Worm (Caenorhabditis elegans) whole organism, late embryonic: ENCODE measurements around the gene F54H12.7.

Experiments used
- C38D4.7 ChIP-seq: fragments of 200-800 bp; sonication (Bioruptor generic); optimal IDR thresholded peaks from 2 replicates; lab custom pipeline; 2018; ENCODE audit warnings: mild to moderate bottlenecking, missing genetic modification characterization, moderate library complexity, missing compliant biosample characterization
- F13H6.1 ChIP-seq: sonication (generic microtip); optimal IDR thresholded peaks from 2 replicates; lab custom pipeline; 2016; ENCODE audit warnings: missing genetic modification characterization, missing compliant biosample characterization
- K02D7.2 ChIP-seq: sonication (generic microtip); optimal IDR thresholded peaks from 2 replicates; lab custom pipeline; 2017; ENCODE audit warnings: mild to moderate bottlenecking, missing genetic modification characterization, missing compliant biosample characterization
- K09A11.1 ChIP-seq: sonication (generic microtip); optimal IDR thresholded peaks from 2 replicates; lab custom pipeline; 2017; ENCODE audit warnings: antibody characterized with exemption, mild to moderate bottlenecking, missing genetic modification characterization, missing compliant biosample characterization; ENCODE audit not compliant: insufficient read depth
- Y22D7AL.16 ChIP-seq: sonication (generic microtip); optimal IDR thresholded peaks from 2 replicates; lab custom pipeline; 2016; ENCODE audit warnings: missing genetic modification characterization, missing compliant biosample characterization
- ahr-1 ChIP-seq: sonication (generic microtip); optimal IDR thresholded peaks from 2 replicates; lab custom pipeline; 2016; ENCODE audit warnings: missing genetic modification characterization, missing compliant biosample characterization
- ceh-18 ChIP-seq: sonication (generic microtip); optimal IDR thresholded peaks from 2 replicates; lab custom pipeline; 2016; ENCODE audit warnings: missing genetic modification characterization, missing compliant biosample characterization
- ceh-22 ChIP-seq: sonication (generic microtip); optimal IDR thresholded peaks from 2 replicates; lab custom pipeline; 2017; ENCODE audit warnings: missing biosample characterization, missing genetic modification characterization
- ceh-24 ChIP-seq: sonication (generic microtip); optimal IDR thresholded peaks from 2 replicates; lab custom pipeline; 2016; ENCODE audit warnings: mild to moderate bottlenecking, missing genetic modification characterization, missing compliant biosample characterization
- ceh-31 ChIP-seq: sonication (generic microtip); optimal IDR thresholded peaks from 2 replicates; lab custom pipeline; 2016; ENCODE audit warnings: missing genetic modification characterization, missing compliant biosample characterization
- ceh-34 ChIP-seq: sonication (generic microtip); optimal IDR thresholded peaks from 2 replicates; lab custom pipeline; 2016; ENCODE audit warnings: mild to moderate bottlenecking, missing genetic modification characterization, missing compliant biosample characterization
- ceh-45 ChIP-seq: fragments of 200-800 bp; sonication (Bioruptor generic); IDR thresholded peaks from 2 replicates; pipeline ENCODE4 v1.3.6; 2022; ENCODE audit warnings: missing genetic modification reagents, missing genetic modification characterization, missing compliant biosample characterization
- ceh-48 ChIP-seq: sonication (generic microtip); optimal IDR thresholded peaks from 2 replicates; lab custom pipeline; 2016; ENCODE audit warnings: missing genetic modification characterization, inconsistent platforms, missing compliant biosample characterization
- ceh-6 ChIP-seq: fragments of 200-800 bp; sonication (Bioruptor generic); optimal IDR thresholded peaks from 2 replicates; lab custom pipeline; 2018; ENCODE audit warnings: mild to moderate bottlenecking, missing genetic modification characterization, missing compliant biosample characterization
- che-1 ChIP-seq: sonication (generic microtip); optimal IDR thresholded peaks from 2 replicates; lab custom pipeline; 2016; ENCODE audit warnings: mild to moderate bottlenecking, missing genetic modification characterization, missing compliant biosample characterization
- dmd-4 ChIP-seq: sonication (generic microtip); optimal IDR thresholded peaks from 2 replicates; lab custom pipeline; 2016; ENCODE audit warnings: borderline replicate concordance, missing genetic modification characterization, missing compliant biosample characterization
- dve-1 ChIP-seq: sonication (generic microtip); optimal IDR thresholded peaks from 2 replicates; lab custom pipeline; 2017; ENCODE audit warnings: antibody characterized with exemption, mild to moderate bottlenecking, missing genetic modification characterization, missing compliant biosample characterization
- elt-4 ChIP-seq: sonication (generic microtip); optimal IDR thresholded peaks from 2 replicates; lab custom pipeline; 2016; ENCODE audit warnings: missing genetic modification characterization, missing compliant biosample characterization
- eyg-1 ChIP-seq: sonication (generic microtip); optimal IDR thresholded peaks from 2 replicates; lab custom pipeline; 2016; ENCODE audit warnings: missing genotype, missing genetic modification characterization, missing compliant biosample characterization
- fax-1 ChIP-seq: sonication (generic microtip); optimal IDR thresholded peaks from 2 replicates; lab custom pipeline; 2016; ENCODE audit warnings: missing genotype, missing genetic modification characterization, missing compliant biosample characterization
- fkh-10 ChIP-seq: fragments of 150-350 bp; optimal IDR thresholded peaks from 2 replicates; lab custom pipeline; 2014; ENCODE audit warnings: missing biosample characterization, missing genetic modification reagents, missing genetic modification characterization
- gmeb-2 ChIP-seq: sonication (generic microtip); optimal IDR thresholded peaks from 2 replicates; lab custom pipeline; 2016; ENCODE audit warnings: missing genetic modification characterization, inconsistent platforms, missing compliant biosample characterization
- hlh-30 ChIP-seq: sonication (generic microtip); optimal IDR thresholded peaks from 2 replicates; lab custom pipeline; 2017; ENCODE audit warnings: antibody characterized with exemption, missing genetic modification characterization, missing compliant biosample characterization; ENCODE audit not compliant: insufficient read depth
- hlh-6 ChIP-seq: sonication (generic microtip); optimal IDR thresholded peaks from 2 replicates; lab custom pipeline; 2016; ENCODE audit warnings: missing genotype, missing genetic modification characterization, missing compliant biosample characterization
- hlh-8 ChIP-seq: sonication (generic microtip); optimal IDR thresholded peaks from 2 replicates; lab custom pipeline; 2016; ENCODE audit warnings: missing genotype, missing genetic modification characterization, missing compliant biosample characterization
- lim-6 ChIP-seq: sonication (generic microtip); optimal IDR thresholded peaks from 2 replicates; lab custom pipeline; 2016; ENCODE audit warnings: missing genetic modification characterization, missing compliant biosample characterization
- mec-3 ChIP-seq: sonication (generic microtip); optimal IDR thresholded peaks from 2 replicates; lab custom pipeline; 2016; ENCODE audit warnings: borderline replicate concordance, missing genetic modification characterization, missing compliant biosample characterization
- nfya-1 ChIP-seq: sonication (generic microtip); optimal IDR thresholded peaks from 2 replicates; lab custom pipeline; 2017; ENCODE audit warnings: missing genetic modification characterization, mild to moderate bottlenecking, missing compliant biosample characterization, antibody characterized with exemption, moderate library complexity
- nhr-232 ChIP-seq: sonication (generic microtip); optimal IDR thresholded peaks from 2 replicates; lab custom pipeline; 2016; ENCODE audit warnings: missing genetic modification characterization, missing compliant biosample characterization
- odd-2 ChIP-seq: sonication (generic microtip); optimal IDR thresholded peaks from 2 replicates; lab custom pipeline; 2017; ENCODE audit warnings: antibody characterized with exemption, mild to moderate bottlenecking, missing genetic modification characterization, missing compliant biosample characterization
- pag-3 ChIP-seq: sonication (generic microtip); optimal IDR thresholded peaks from 2 replicates; lab custom pipeline; 2016; ENCODE audit warnings: missing compliant biosample characterization, missing genetic modification characterization, borderline replicate concordance
- pat-9 ChIP-seq: fragments of 200-800 bp; sonication (Bioruptor generic); optimal IDR thresholded peaks from 2 replicates; lab custom pipeline; 2018; ENCODE audit warnings: mild to moderate bottlenecking, missing genetic modification characterization, moderate library complexity, missing compliant biosample characterization
- pax-1 ChIP-seq: fragments of 150-350 bp; optimal IDR thresholded peaks from 2 replicates; lab custom pipeline; 2014; ENCODE audit warnings: missing biosample characterization, missing genetic modification characterization
- pha-2 ChIP-seq: sonication (generic microtip); optimal IDR thresholded peaks from 2 replicates; lab custom pipeline; 2017; ENCODE audit warnings: mild to moderate bottlenecking, missing genetic modification characterization, missing compliant biosample characterization
- pha-4 ChIP-seq: fragments of 150-350 bp; optimal IDR thresholded peaks from 2 replicates; lab custom pipeline; 2018; ENCODE audit warnings: missing biosample characterization, missing genetic modification reagents, missing genetic modification characterization
- ref-2 ChIP-seq: sonication (generic microtip); optimal IDR thresholded peaks from 2 replicates; lab custom pipeline; 2016; ENCODE audit warnings: missing genetic modification characterization, missing compliant biosample characterization
- sox-2 ChIP-seq: fragments of 200-800 bp; sonication (Bioruptor generic); IDR thresholded peaks from 2 replicates; pipeline ENCODE4 v1.3.6; 2022; ENCODE audit warnings: missing genetic modification reagents, missing genetic modification characterization, missing compliant biosample characterization
- sox-4 ChIP-seq: sonication (generic microtip); optimal IDR thresholded peaks from 2 replicates; lab custom pipeline; 2017; ENCODE audit warnings: mild to moderate bottlenecking, missing genetic modification characterization, inconsistent platforms, missing compliant biosample characterization
- tbx-2 ChIP-seq: sonication (generic microtip); optimal IDR thresholded peaks from 2 replicates; lab custom pipeline; 2016; ENCODE audit warnings: missing genetic modification characterization, missing compliant biosample characterization
- tbx-7 ChIP-seq: sonication (generic microtip); optimal IDR thresholded peaks from 2 replicates; lab custom pipeline; 2016; ENCODE audit warnings: missing genotype, missing genetic modification characterization, missing compliant biosample characterization
- unc-3 ChIP-seq, 2 experiments: fragments of 200-800 bp in 1 of 2; sonication (Bioruptor generic) in 1 of 2; sonication (generic microtip) in 1 of 2; conservative IDR thresholded peaks in 1 of 2; optimal IDR thresholded peaks in 1 of 2; 2 replicates each; pipeline versions ENCODE4 v1.3.6 to Lab custom; 2016 to 2022; ENCODE audit warnings: missing compliant biosample characterization in 2 of 2, missing genetic modification characterization in 2 of 2, missing genetic modification reagents in 1 of 2
- unc-55 ChIP-seq: sonication (generic microtip); optimal IDR thresholded peaks from 2 replicates; lab custom pipeline; 2017; ENCODE audit warnings: missing biosample characterization, missing genetic modification reagents, missing genetic modification characterization
- zip-5 ChIP-seq: sonication (generic microtip); optimal IDR thresholded peaks from 2 replicates; lab custom pipeline; 2016; ENCODE audit warnings: missing genetic modification characterization, missing compliant biosample characterization
- ztf-16 ChIP-seq: sonication (generic microtip); optimal IDR thresholded peaks from 2 replicates; lab custom pipeline; 2017; ENCODE audit warnings: missing genetic modification characterization, missing compliant biosample characterization

Gene F54H12.7

DNA sequence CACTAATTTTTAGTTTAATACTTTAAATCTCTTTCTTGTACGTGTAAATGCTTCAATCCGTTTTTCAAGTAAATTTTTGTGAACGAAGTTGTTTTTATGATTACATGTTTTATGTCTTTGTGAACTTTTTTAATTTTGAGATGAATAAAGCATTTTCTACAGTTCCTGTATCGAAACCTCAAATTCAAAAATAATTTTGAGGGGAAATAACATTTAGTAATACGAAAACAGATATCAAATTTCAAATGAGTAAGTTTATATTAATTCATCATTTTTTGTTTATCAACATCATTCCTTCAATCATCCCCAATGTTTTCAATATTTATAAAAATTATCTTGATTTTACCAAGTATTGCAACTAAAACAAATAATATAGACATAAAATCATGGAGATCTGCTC is 31.6 kb upstream of the F54H12.7 start, which contains the start of gene C29E4.10:
Gene C29E4.10 (plus strand): TSS at position 301 of the 400 bp plus-strand sequence.
- TF ChIP-seq pha-2 (no peak), K02D7.2 (tag; lab: Kevin White, UChicago) (no peak), Y22D7AL.16 (tag; lab: Kevin White, UChicago) (no peak), che-1 (no peak), nhr-232 (tag; lab: Kevin White, UChicago) (no peak), unc-55 (no peak), pha-4 (tag; lab: Kevin White, UChicago) (no peak), fkh-10 (GFP tag; lab: Kevin White, UChicago) (no peak), dve-1 (tag; lab: Kevin White, UChicago) (no peak), ceh-45 (no peak), ztf-16 (tag; lab: Kevin White, UChicago) (no peak), ceh-48 (tag; lab: Kevin White, UChicago) (no peak), unc-3 (GFP tag; conservative IDR thresholded peaks at IDR 0.05; lab: Robert Waterston, UW) (no peak), unc-3 (tag; optimal IDR thresholded peaks at IDR 0.05; lab: Kevin White, UChicago) (no peak), ref-2 (tag; lab: Kevin White, UChicago) (no peak), nfya-1 (tag; lab: Kevin White, UChicago) (no peak), odd-2 (tag; lab: Kevin White, UChicago) (no peak)

DNA sequence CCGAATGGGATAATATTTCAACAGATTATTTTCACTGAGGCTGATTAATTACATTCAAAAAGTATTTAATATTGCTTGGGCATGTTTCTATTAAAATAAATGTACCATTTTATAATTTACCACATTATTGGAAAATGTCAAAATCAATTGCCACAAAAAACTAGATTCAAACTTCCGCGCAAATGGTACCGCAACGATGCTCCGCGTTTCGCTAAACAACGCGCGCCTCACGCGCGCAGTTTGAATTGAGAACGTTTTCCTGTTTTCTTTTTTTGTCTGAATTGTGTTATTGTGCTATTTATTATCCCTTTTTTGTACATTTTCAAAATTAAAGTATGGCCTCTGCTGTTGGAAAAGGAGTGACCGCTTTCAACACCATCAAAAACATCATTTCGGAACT is 28.3 kb upstream of the F54H12.7 start, which contains the start of gene C29E4.12:
Gene C29E4.12 (plus strand): TSS at position 333 of the 400 bp plus-strand sequence.
- TF ChIP-seq ahr-1 (tag; lab: Kevin White, UChicago) (no peak), tbx-7 (no peak), F13H6.1 (tag; lab: Kevin White, UChicago) (no peak), sox-4 (no peak), fax-1 (tag; lab: Kevin White, UChicago) (no peak), ceh-6 (no peak), pat-9 (no peak), nfya-1 (tag; lab: Kevin White, UChicago) (peak; percentile 56)

DNA sequence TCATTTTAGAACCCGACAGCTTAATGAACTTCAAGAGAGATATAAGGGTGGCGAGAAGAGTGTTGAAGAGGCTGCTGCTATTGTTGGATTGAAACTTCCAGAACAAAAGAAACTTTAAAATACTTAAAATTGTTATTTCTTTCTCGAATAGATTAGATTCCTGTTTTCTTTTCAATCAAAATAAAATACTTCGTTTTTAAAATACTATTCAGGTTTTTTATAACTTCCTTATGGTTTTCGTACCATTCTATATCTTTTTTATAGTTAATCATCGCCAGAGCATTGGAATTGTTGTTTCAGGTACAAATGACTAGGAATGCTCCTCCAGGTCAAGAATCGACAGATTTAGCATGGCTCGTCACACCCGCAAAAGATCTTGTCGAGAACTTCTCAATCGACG is 27.7 kb upstream of the F54H12.7 start, which contains the start of gene kle-2:
Gene kle-2 (plus strand): TSS at position 301 of the 400 bp plus-strand sequence.
- no peak for TF ChIP-seq elt-4 (tag; lab: Kevin White, UChicago)
- no peak for TF ChIP-seq ref-2 (tag; lab: Kevin White, UChicago)
- TF ChIP-seq dve-1 (tag; lab: Kevin White, UChicago): no peak
- no peak for TF ChIP-seq zip-5 (tag; lab: Kevin White, UChicago)
- no peak for TF ChIP-seq mec-3
- no peak for TF ChIP-seq K02D7.2 (tag; lab: Kevin White, UChicago)
- TF ChIP-seq tbx-2 (tag; lab: Kevin White, UChicago): no peak
- TF ChIP-seq pat-9: no peak
- TF ChIP-seq ceh-22: no peak
- no peak for TF ChIP-seq sox-2
- no peak for TF ChIP-seq ceh-18
- TF ChIP-seq fkh-10 (GFP tag; lab: Kevin White, UChicago): no peak
- no peak for TF ChIP-seq ceh-34
- TF ChIP-seq pax-1 (tag; lab: Kevin White, UChicago): no peak
- no peak for TF ChIP-seq pag-3 (tag; lab: Kevin White, UChicago)
- TF ChIP-seq ceh-31 (tag; lab: Kevin White, UChicago): no peak
- no peak for TF ChIP-seq hlh-6 (tag; lab: Kevin White, UChicago)
- TF ChIP-seq tbx-7: no peak

DNA sequence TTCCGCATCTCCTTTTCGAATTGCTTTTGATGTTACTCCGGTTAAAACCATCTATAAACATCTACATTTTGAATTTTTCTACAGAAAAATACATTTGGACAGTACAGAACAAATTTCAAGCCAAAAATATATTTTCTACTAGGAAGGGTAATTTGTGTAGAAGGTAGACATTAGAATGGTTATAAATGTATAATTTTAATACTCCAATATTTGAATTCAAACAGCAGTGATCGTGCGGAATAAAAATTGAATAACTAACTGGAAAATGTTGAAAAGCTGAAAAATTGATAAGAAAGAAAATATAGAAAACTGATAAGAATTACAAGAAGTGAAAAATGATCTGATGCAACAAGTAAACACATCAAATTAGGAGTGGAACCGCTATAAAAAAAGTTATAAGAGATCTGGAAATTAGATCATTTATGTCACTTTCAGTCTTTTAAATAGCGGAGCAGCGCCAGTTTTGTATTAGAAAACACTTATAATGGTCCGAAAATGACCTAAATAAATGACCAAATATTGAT is 22.1 kb upstream of the F54H12.7 start, which contains the start of gene gsto-1:
Gene gsto-1 (minus strand): TSS at position 51 of the 524 bp plus-strand sequence.
- no peak for TF ChIP-seq lim-6 (tag; lab: Kevin White, UChicago)
- TF ChIP-seq C38D4.7 (GFP tag; lab: Kevin White, UChicago): no peak
- TF ChIP-seq ceh-6: no peak
- no peak for TF ChIP-seq hlh-8
- no peak for TF ChIP-seq hlh-30 (tag; lab: Kevin White, UChicago)
- TF ChIP-seq eyg-1 (tag; lab: Kevin White, UChicago): no peak
- TF ChIP-seq gmeb-2 (tag; lab: Kevin White, UChicago): no peak
- no peak for TF ChIP-seq sox-2
- no peak for TF ChIP-seq ceh-24
- TF ChIP-seq K09A11.1: no peak
- TF ChIP-seq dmd-4 (tag; lab: Kevin White, UChicago): no peak
- TF ChIP-seq F13H6.1 (tag; lab: Kevin White, UChicago): no peak
- no peak for TF ChIP-seq tbx-2 (tag; lab: Kevin White, UChicago)
- no peak for TF ChIP-seq nfya-1 (tag; lab: Kevin White, UChicago)
- no peak for TF ChIP-seq ref-2 (tag; lab: Kevin White, UChicago)
- TF ChIP-seq pha-4 (tag; lab: Kevin White, UChicago): no peak
- no peak for TF ChIP-seq dve-1 (tag; lab: Kevin White, UChicago)
- TF ChIP-seq, all 69 proteins: peak for 0
